Fruit fly (Drosophila melanogaster) whole organism, wandering third instar larva: ENCODE measurements around the gene CG32706.

Experiments used
- Abd-B ChIP-seq: fragments of >200 bp; optimal IDR thresholded peaks from 2 replicates; lab custom pipeline; 2017; ENCODE audit warnings: missing biosample characterization, missing genetic modification characterization
- CG32264 ChIP-seq: fragments of 200-800 bp; sonication (Bioruptor generic); optimal IDR thresholded peaks from 2 replicates; lab custom pipeline; 2016; ENCODE audit warnings: missing biosample characterization, missing genetic modification characterization
- CG9705 ChIP-seq: fragments of 200-800 bp; sonication (Bioruptor generic); optimal IDR thresholded peaks from 2 replicates; lab custom pipeline; 2018; ENCODE audit warnings: missing biosample characterization, mild to moderate bottlenecking, missing genetic modification characterization
- CrebA ChIP-seq: fragments of 200-800 bp; sonication (Bioruptor generic); optimal IDR thresholded peaks from 2 replicates; lab custom pipeline; 2016; ENCODE audit warnings: missing biosample characterization, mild to moderate bottlenecking, missing genetic modification characterization, borderline replicate concordance
- Dfd ChIP-seq: fragments of >200 bp; optimal IDR thresholded peaks from 2 replicates; lab custom pipeline; 2017; ENCODE audit warnings: missing biosample characterization, missing genetic modification characterization
- Dif ChIP-seq: fragments of 200-275, 200-300 bp; sonication (Bioruptor generic); optimal IDR thresholded peaks from 2 replicates; lab custom pipeline; 2018; ENCODE audit warnings: missing biosample characterization, missing genetic modification characterization; ENCODE audit not compliant: partially characterized antibody
- GATAd ChIP-seq: sonication (Bioruptor generic); optimal IDR thresholded peaks from 2 replicates; lab custom pipeline; 2016; ENCODE audit warnings: missing biosample characterization, missing genetic modification characterization
- HLH106 ChIP-seq: fragments of 200-800 bp; optimal IDR thresholded peaks from 3 replicates; lab custom pipeline; 2019; ENCODE audit warnings: missing biosample characterization, mild to moderate bottlenecking, missing genetic modification characterization, moderate library complexity
- Hnf4 ChIP-seq: fragments of 200-800 bp; sonication (Bioruptor generic); optimal IDR thresholded peaks from 2 replicates; lab custom pipeline; 2016; ENCODE audit warnings: missing biosample characterization, mild to moderate bottlenecking, missing genetic modification characterization
- Hr78 ChIP-seq: fragments of >200 bp; optimal IDR thresholded peaks from 2 replicates; lab custom pipeline; 2017; ENCODE audit warnings: missing biosample characterization, missing genetic modification characterization
- Hr83 ChIP-seq: fragments of 200-300 bp; sonication (Bioruptor generic); optimal IDR thresholded peaks from 2 replicates; lab custom pipeline; 2016; ENCODE audit warnings: missing biosample characterization, mild to moderate bottlenecking, missing genetic modification characterization, moderate library complexity; ENCODE audit not compliant: poor library complexity, severe bottlenecking
- Jra ChIP-seq: sonication (Bioruptor generic); optimal IDR thresholded peaks from 2 replicates; lab custom pipeline; 2016; ENCODE audit warnings: missing biosample characterization, missing genetic modification characterization
- Mio ChIP-seq: sonication (Bioruptor generic); optimal IDR thresholded peaks from 2 replicates; lab custom pipeline; 2016; ENCODE audit warnings: missing biosample characterization, missing genetic modification characterization
- Myc ChIP-seq: fragments of >200 bp; optimal IDR thresholded peaks from 2 replicates; lab custom pipeline; 2017
- N ChIP-seq: fragments of >200 bp; optimal IDR thresholded peaks from 2 replicates; lab custom pipeline; 2018; ENCODE audit warnings: missing biosample characterization, missing external identifiers, missing genetic modification characterization
- OdsH ChIP-seq: fragments of 200-800 bp; sonication (Bioruptor generic); optimal IDR thresholded peaks from 2 replicates; lab custom pipeline; 2016; ENCODE audit warnings: missing biosample characterization, mild to moderate bottlenecking, missing genetic modification characterization
- Rel ChIP-seq, 2 experiments: fragments of 200-800 bp; sonication (Bioruptor generic) in 1 of 2; optimal IDR thresholded peaks; 2 replicates in 1 of 2; 3 replicates in 1 of 2; lab custom pipeline; 2016 to 2019; ENCODE audit warnings: mild to moderate bottlenecking in 2 of 2, missing biosample characterization in 2 of 2, missing genetic modification characterization in 2 of 2, moderate library complexity in 1 of 2
- Sp1 ChIP-seq: fragments of 200-800 bp; sonication (Bioruptor generic); optimal IDR thresholded peaks from 3 replicates; lab custom pipeline; 2019; ENCODE audit warnings: missing biosample characterization, mild to moderate bottlenecking, missing genetic modification characterization, moderate library complexity
- Vsx2 ChIP-seq: fragments of 200-300, 225-300 bp; sonication (Bioruptor generic); optimal IDR thresholded peaks from 2 replicates; lab custom pipeline; 2018; ENCODE audit warnings: missing biosample characterization, missing genetic modification characterization; ENCODE audit not compliant: partially characterized antibody
- br ChIP-seq: fragments of 200-800 bp; sonication (Bioruptor generic); optimal IDR thresholded peaks from 2 replicates; lab custom pipeline; 2016; ENCODE audit warnings: missing biosample characterization, missing genetic modification characterization
- brk ChIP-seq: fragments of 200-800 bp; sonication (Bioruptor generic); optimal IDR thresholded peaks from 2 replicates; lab custom pipeline; 2016; ENCODE audit warnings: missing biosample characterization, mild to moderate bottlenecking, missing genetic modification characterization
- dl ChIP-seq, 2 experiments: fragments of 175-275, 200-275 bp in 1 of 2; fragments of 200-275 bp in 1 of 2; sonication (Bioruptor generic); optimal IDR thresholded peaks; lab custom pipeline; 2018; ENCODE audit warnings: mild to moderate bottlenecking in 2 of 2, missing biosample characterization in 2 of 2, missing genetic modification characterization in 2 of 2, moderate library complexity in 2 of 2; ENCODE audit not compliant: partially characterized antibody in 2 of 2, insufficient read depth in 1 of 2
- dmrt93B ChIP-seq: fragments of 200-800 bp; sonication (Bioruptor generic); optimal IDR thresholded peaks from 2 replicates; lab custom pipeline; 2018; ENCODE audit warnings: missing biosample characterization, mild to moderate bottlenecking, missing genetic modification characterization
- dsf ChIP-seq: sonication (Bioruptor generic); optimal IDR thresholded peaks from 2 replicates; lab custom pipeline; 2016; ENCODE audit warnings: missing biosample characterization, missing genetic modification characterization, borderline replicate concordance
- ey ChIP-seq: fragments of 200-800 bp; sonication (Bioruptor generic); optimal IDR thresholded peaks from 2 replicates; lab custom pipeline; 2016; ENCODE audit warnings: missing biosample characterization, missing genetic modification characterization
- foxo ChIP-seq, 2 experiments: fragments of 200-800 bp; sonication (Bioruptor generic); optimal IDR thresholded peaks; 2 replicates in 1 of 2; 3 replicates in 1 of 2; lab custom pipeline; 2016 to 2017; ENCODE audit warnings: missing biosample characterization in 2 of 2, missing genetic modification characterization in 2 of 2
- fru ChIP-seq: fragments of 200-800 bp; sonication (Bioruptor generic); optimal IDR thresholded peaks from 3 replicates; lab custom pipeline; 2016; ENCODE audit warnings: missing biosample characterization, mild to moderate bottlenecking, missing genetic modification characterization
- h ChIP-seq: fragments of 200-800 bp; sonication (Bioruptor generic); optimal IDR thresholded peaks from 3 replicates; lab custom pipeline; 2016; ENCODE audit warnings: missing biosample characterization, mild to moderate bottlenecking, missing genetic modification characterization
- jim ChIP-seq: fragments of 175-275, 200-325 bp; sonication (Bioruptor generic); optimal IDR thresholded peaks from 2 replicates; lab custom pipeline; 2016; ENCODE audit warnings: missing biosample characterization, mild to moderate bottlenecking, missing genetic modification characterization
- lola ChIP-seq: fragments of >200 bp; optimal IDR thresholded peaks from 2 replicates; lab custom pipeline; 2017; ENCODE audit warnings: missing biosample characterization, missing genetic modification characterization
- pan ChIP-seq: fragments of >200 bp; optimal IDR thresholded peaks from 2 replicates; lab custom pipeline; 2017
- psq ChIP-seq: fragments of 200-800 bp; sonication (Bioruptor generic); optimal IDR thresholded peaks from 3 replicates; lab custom pipeline; 2017; ENCODE audit warnings: missing biosample characterization, mild to moderate bottlenecking, missing genetic modification characterization, moderate library complexity
- rgr ChIP-seq: fragments of 200-800 bp; sonication (Bioruptor generic); optimal IDR thresholded peaks from 3 replicates; lab custom pipeline; 2016; ENCODE audit warnings: missing biosample characterization, mild to moderate bottlenecking, missing genetic modification characterization
- sage ChIP-seq: fragments of 200-800 bp; sonication (Bioruptor generic); optimal IDR thresholded peaks from 2 replicates; lab custom pipeline; 2016; ENCODE audit warnings: missing biosample characterization, mild to moderate bottlenecking, missing genetic modification characterization
- sv ChIP-seq: fragments of 200-800 bp; sonication (Bioruptor generic); optimal IDR thresholded peaks from 3 replicates; lab custom pipeline; 2016; ENCODE audit warnings: missing biosample characterization, missing genetic modification characterization
- tai ChIP-seq: sonication (Bioruptor generic); optimal IDR thresholded peaks from 2 replicates; lab custom pipeline; 2016; ENCODE audit warnings: missing biosample characterization, missing genetic modification characterization
- usp ChIP-seq: fragments of >200 bp; optimal IDR thresholded peaks from 2 replicates; lab custom pipeline; 2017; ENCODE audit warnings: missing biosample characterization, missing genetic modification characterization
- woc ChIP-seq: sonication (Bioruptor generic); optimal IDR thresholded peaks from 2 replicates; lab custom pipeline; 2016; ENCODE audit warnings: missing biosample characterization, mild to moderate bottlenecking, missing genetic modification characterization

Gene CG32706

dm6 chrX:9077558-9077957, 9.4 kb upstream of the CG32706 start:
- TF ChIP-seq CG32264 (no peak), Rel (GFP tag; optimal IDR thresholded peaks at IDR 0.05; lab: Kevin White, UChicago) (no peak), Rel (tag; optimal IDR thresholded peaks at IDR 0.05; lab: Kevin White, UChicago) (peak; percentile 69)

dm6 chrX:9078263-9078662, 8.7 kb upstream of the CG32706 start, which contains the start of gene CG44325:
TSS of gene CG44325 (minus strand) at chrX:9078499.
- no peak for TF ChIP-seq CG32264
- peak; percentile 59 for TF ChIP-seq Dif (GFP tag; lab: Kevin White, UChicago)
- no peak for TF ChIP-seq Rel (GFP tag; optimal IDR thresholded peaks at IDR 0.05; lab: Kevin White, UChicago)
- TF ChIP-seq Rel (tag; optimal IDR thresholded peaks at IDR 0.05; lab: Kevin White, UChicago), result peak; percentile 42
- TF ChIP-seq Jra (GFP tag; lab: Kevin White, UChicago), result peak; percentile 23
- TF ChIP-seq br (GFP tag; lab: Kevin White, UChicago), result peak; percentile 29
- peak; percentile 56 for TF ChIP-seq Hr83 (GFP tag; lab: Kevin White, UChicago)
- TF ChIP-seq h (GFP tag; lab: Kevin White, UChicago), result peak; percentile 52
- TF ChIP-seq HLH106 (tag; lab: Kevin White, UChicago), result peak; percentile 9
- no peak for TF ChIP-seq woc
- TF ChIP-seq ey (GFP tag; lab: Kevin White, UChicago), result no peak
- TF ChIP-seq pan (lab: Kevin White, UChicago), result no peak
- peak; percentile 43 for TF ChIP-seq Sp1 (GFP tag; lab: Kevin White, UChicago)
- peak; percentile 40 for TF ChIP-seq rgr
- no peak for TF ChIP-seq N (GFP tag; lab: Kevin White, UChicago)
- no peak for TF ChIP-seq psq (GFP tag; lab: Kevin White, UChicago)
- TF ChIP-seq fru (GFP tag; lab: Kevin White, UChicago), result peak; percentile 39
- TF ChIP-seq CG9705 (GFP tag; lab: Kevin White, UChicago), result no peak
- TF ChIP-seq OdsH (GFP tag; lab: Kevin White, UChicago), result no peak
- TF ChIP-seq Hr78 (GFP tag; lab: Kevin White, UChicago), result no peak
- no peak for TF ChIP-seq usp
- TF ChIP-seq CrebA, result no peak

dm6 chrX:9080962-9081361, 6.0 kb upstream of the CG32706 start, which contains the start of the genes CG7246 and HP1b:
TSS of gene CG7246 (minus strand) at chrX:9081057.
TSS of gene HP1b (plus strand) at chrX:9081063.
- peak; percentile 49 for TF ChIP-seq br (GFP tag; lab: Kevin White, UChicago)
- no peak for TF ChIP-seq Dif (GFP tag; lab: Kevin White, UChicago)
- no peak for TF ChIP-seq Abd-B (GFP tag; lab: Kevin White, UChicago)
- TF ChIP-seq sv (GFP tag; lab: Kevin White, UChicago), result peak; percentile 57
- TF ChIP-seq jim (GFP tag; lab: Kevin White, UChicago), result no peak
- TF ChIP-seq tai (GFP tag; lab: Kevin White, UChicago), result no peak
- no peak for TF ChIP-seq lola (GFP tag; lab: Kevin White, UChicago)
- peak; percentile 6 for TF ChIP-seq Jra (GFP tag; lab: Kevin White, UChicago)
- peak; percentile 28 for TF ChIP-seq dsf (GFP tag; lab: Kevin White, UChicago)
- TF ChIP-seq pan (lab: Kevin White, UChicago), result no peak
- no peak for TF ChIP-seq Dfd (GFP tag; lab: Kevin White, UChicago)
- no peak for TF ChIP-seq Vsx2 (GFP tag; lab: Kevin White, UChicago)
- peak; percentile 76 for TF ChIP-seq Hnf4 (GFP tag; lab: Kevin White, UChicago)
- no peak for TF ChIP-seq N (GFP tag; lab: Kevin White, UChicago)
- TF ChIP-seq h (GFP tag; lab: Kevin White, UChicago), result peak; percentile 78
- no peak for TF ChIP-seq Hr83 (GFP tag; lab: Kevin White, UChicago)
- TF ChIP-seq Rel (GFP tag; optimal IDR thresholded peaks at IDR 0.05; lab: Kevin White, UChicago), result no peak
- peak; percentile 41 for TF ChIP-seq Rel (tag; optimal IDR thresholded peaks at IDR 0.05; lab: Kevin White, UChicago)
- peak; percentile 32 for TF ChIP-seq dmrt93B
- peak; percentile 26 for TF ChIP-seq CG32264
- peak; percentile 69 for TF ChIP-seq Sp1 (GFP tag; lab: Kevin White, UChicago)
- TF ChIP-seq sage (GFP tag; lab: Kevin White, UChicago), result peak; percentile 70
- TF ChIP-seq fru (GFP tag; lab: Kevin White, UChicago), result peak; percentile 76
- TF ChIP-seq dl (GFP tag; optimal IDR thresholded peaks at IDR 0.05; lab: Kevin White, UChicago; ENCODE audit: insufficient read depth in 1 of 2, partially characterized antibody in 2 of 2), result no peak
- no peak for TF ChIP-seq CrebA
- peak; percentile 60 for TF ChIP-seq psq (GFP tag; lab: Kevin White, UChicago)
- TF ChIP-seq Myc (lab: Kevin White, UChicago), result no peak
- peak; percentile 78 for TF ChIP-seq rgr
- peak; percentile 34 for TF ChIP-seq CG9705 (GFP tag; lab: Kevin White, UChicago)
- TF ChIP-seq brk (GFP tag; lab: Kevin White, UChicago), result no peak
- peak; percentile 57 for TF ChIP-seq woc
- TF ChIP-seq OdsH (GFP tag; lab: Kevin White, UChicago), result peak; percentile 67
- TF ChIP-seq ey (GFP tag; lab: Kevin White, UChicago), result peak; percentile 52
- TF ChIP-seq GATAd (GFP tag; lab: Kevin White, UChicago), result no peak
- TF ChIP-seq usp, result no peak
- TF ChIP-seq HLH106 (tag; lab: Kevin White, UChicago), result peak; percentile 80
- TF ChIP-seq foxo (GFP tag; optimal IDR thresholded peaks at IDR 0.05; lab: Kevin White, UChicago), result peak in 1 of 2 experiments; percentile 86
- no peak for TF ChIP-seq Hr78 (GFP tag; lab: Kevin White, UChicago)
- TF ChIP-seq Mio (GFP tag; lab: Kevin White, UChicago), result no peak
